Worm (Caenorhabditis elegans): Measurements from ENCODE around the gene eif-1.
A peak's percentile ranks its signal among the peaks of the same experiment; 100 is the strongest.

The eif-1 gene

ce11 chrII:5040631-5041156 lies 47.3 kb upstream of the eif-1 start, which contains the start of gene F33G12.7:
F33G12.7 (minus strand) TSS chrII:5040681.
- TF ChIP-seq lin-38 (GFP tag; IDR thresholded peaks at IDR 0.05) (peak; percentile 31; the same call in 1 of the 2 replicates), lsy-2 (tag; optimal IDR thresholded peaks at IDR 0.05) (peak in 1 of 2 experiments; percentile 33), ceh-20 (GFP tag; IDR thresholded peaks at IDR 0.05) (no peak), snpc-4 (tag; optimal IDR thresholded peaks at IDR 0.05) (no peak), rbr-2 (tag; optimal IDR thresholded peaks at IDR 0.05) (no peak)

ce11 chrII:5039912-5040311 lies 46.5 kb upstream of the eif-1 start, which contains the start of gene golg-2:
golg-2 (minus strand) TSS chrII:5040091.
- peak; percentile 21 for TF ChIP-seq dpl-1 (GFP tag; optimal IDR thresholded peaks at IDR 0.05)
- no peak for TF ChIP-seq nhr-6 (tag; optimal IDR thresholded peaks at IDR 0.05)
- peak; percentile 33 for TF ChIP-seq lin-38 (GFP tag; IDR thresholded peaks at IDR 0.05)
- TF ChIP-seq nhr-76 (tag; optimal IDR thresholded peaks at IDR 0.05), result no peak
- TF ChIP-seq pqm-1 (tag; optimal IDR thresholded peaks at IDR 0.05), result no peak
- no peak for TF ChIP-seq zip-2 (tag; optimal IDR thresholded peaks at IDR 0.05)
- TF ChIP-seq ceh-28 (tag; optimal IDR thresholded peaks at IDR 0.05), result no peak
- 0 out of 2 replicates have a peak, but pooled peaks have one; percentile 3 for TF ChIP-seq snpc-1.2 (GFP tag; IDR thresholded peaks at IDR 0.05)
- no peak for TF ChIP-seq tra-1 (GFP tag; IDR thresholded peaks at IDR 0.05)
- no peak for TF ChIP-seq aly-2 (tag; optimal IDR thresholded peaks at IDR 0.05)
- no peak for TF ChIP-seq mdl-1 (tag; optimal IDR thresholded peaks at IDR 0.05)
- TF ChIP-seq hif-1 (tag; optimal IDR thresholded peaks at IDR 0.05), result no peak
- TF ChIP-seq lsy-2 (tag; optimal IDR thresholded peaks at IDR 0.05), result peak in 1 of 2 experiments; percentile 40

ce11 chrII:5036128-5036527 lies 42.7 kb upstream of the eif-1 start, which contains the start of gene lrr-1:
lrr-1 (minus strand) TSS chrII:5036439.
- peak in 1 of 2 experiments; percentile 85 for TF ChIP-seq unc-62 (GFP tag; optimal IDR thresholded peaks at IDR 0.05 in 1 of 2)
- TF ChIP-seq unc-62 (tag; optimal IDR thresholded peaks at IDR 0.05), result no peak
- no peak for TF ChIP-seq ceh-62 (tag; optimal IDR thresholded peaks at IDR 0.05)
- TF ChIP-seq arid-1 (GFP tag; conservative IDR thresholded peaks at IDR 0.05), result 0 out of 2 replicates have a peak, but pooled peaks have one; percentile 29

DNA sequence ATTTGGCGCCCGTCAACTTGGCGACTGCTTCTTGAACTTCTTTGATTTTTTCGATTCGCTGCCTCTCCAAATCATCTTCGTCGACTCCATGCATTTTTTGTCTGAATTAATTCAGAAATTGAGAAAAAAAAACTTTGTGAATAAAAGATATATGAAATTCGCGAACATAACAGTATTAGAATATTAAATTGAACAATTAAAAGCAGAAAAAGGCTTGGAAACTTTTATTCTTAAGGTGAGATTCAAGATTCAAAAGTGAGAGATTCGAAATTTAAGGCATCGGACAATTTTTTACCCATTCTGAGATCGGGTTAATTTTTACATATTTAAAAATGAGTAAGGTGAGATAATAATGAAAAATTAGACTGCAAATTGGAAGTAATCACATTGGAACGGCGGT lies 40.6 kb upstream of the eif-1 start, which contains the start of gene F33G12.3:
Gene F33G12.3, minus strand, starts transcription at position 101 of the 400 bp plus-strand sequence.
- TF ChIP-seq unc-130 (GFP tag; optimal IDR thresholded peaks at IDR 0.05) (no peak), zag-1 (tag; optimal IDR thresholded peaks at IDR 0.05) (no peak), F10B5.3 (tag; optimal IDR thresholded peaks at IDR 0.05) (no peak), mdt-29 (GFP tag; IDR thresholded peaks at IDR 0.05) (no peak), zfp-3 (GFP tag; conservative IDR thresholded peaks at IDR 0.05) (no peak), daf-19 (GFP tag; conservative IDR thresholded peaks at IDR 0.05) (no peak), ceh-44 (GFP tag; IDR thresholded peaks at IDR 0.05) (no peak), dve-1 (tag; optimal IDR thresholded peaks at IDR 0.05; ENCODE audit: insufficient read depth) (no peak), lir-3 (tag; optimal IDR thresholded peaks at IDR 0.05) (no peak), lin-1 (GFP tag; IDR thresholded peaks at IDR 0.05) (no peak), Y105C5A.15 (GFP tag; IDR thresholded peaks at IDR 0.05) (no peak), ztf-11 (tag; optimal IDR thresholded peaks at IDR 0.05) (no peak), nhr-41 (GFP tag; IDR thresholded peaks at IDR 0.05) (no peak), ceh-28 (tag; optimal IDR thresholded peaks at IDR 0.05) (no peak), dmd-6 (GFP tag; IDR thresholded peaks at IDR 0.05) (no peak), T20F7.1 (GFP tag; optimal IDR thresholded peaks at IDR 0.05) (no peak), R02D3.7 (tag; optimal IDR thresholded peaks at IDR 0.05) (no peak), pqm-1 (tag; optimal IDR thresholded peaks at IDR 0.05) (no peak), madf-9 (GFP tag; conservative IDR thresholded peaks at IDR 0.05) (no peak)
